Fruit fly (Drosophila melanogaster) whole organism, prepupa: Measurements from ENCODE around the gene CG13385.
A peak's percentile ranks its signal among the peaks of the same experiment; 100 is the strongest.

ENCODE experiments used
- CG31627 ChIP-seq: fragments of 200-800 bp; sonication (Bioruptor generic); optimal IDR thresholded peaks from 3 replicates; lab custom pipeline; 2016; ENCODE audit warnings: missing biosample characterization, missing genetic modification characterization
- Eip78C ChIP-seq: fragments of 200-800 bp; sonication (Bioruptor generic); peaks from one replicate; lab custom pipeline; 2016; ENCODE audit warnings: missing biosample characterization, missing genetic modification characterization
- Gug ChIP-seq: fragments of 200-800 bp; sonication (Bioruptor generic); IDR thresholded peaks from 2 replicates; pipeline ENCODE4 v1.3.6; 2022; ENCODE audit warnings: missing biosample characterization, missing genetic modification characterization
- Lpt ChIP-seq: fragments of 200-800 bp; sonication (Bioruptor generic); optimal IDR thresholded peaks from 3 replicates; lab custom pipeline; 2016; ENCODE audit warnings: missing biosample characterization, missing genetic modification characterization
- Sox15 ChIP-seq: fragments of 200-800 bp; sonication (Bioruptor generic); optimal IDR thresholded peaks from 3 replicates; lab custom pipeline; 2016; ENCODE audit warnings: missing biosample characterization, missing genetic modification characterization
- cyc ChIP-seq: fragments of 200-800 bp; sonication (Bioruptor generic); optimal IDR thresholded peaks from 3 replicates; lab custom pipeline; 2016; ENCODE audit warnings: missing biosample characterization, missing genetic modification characterization
- eg ChIP-seq: fragments of 200-800 bp; sonication (Bioruptor generic); IDR thresholded peaks from 3 replicates; pipeline ENCODE4 v1.3.6; 2022; ENCODE audit warnings: missing biosample characterization, missing genetic modification characterization

- TF ChIP-seq Gug (no peak), Sox15 (no peak), Eip78C (GFP tag; lab: Kevin White, UChicago) (peak; percentile 57), Lpt (GFP tag; lab: Kevin White, UChicago) (no peak), eg (GFP tag; lab: Robert Waterston, UW) (no peak), CG31627 (GFP tag; lab: Kevin White, UChicago) (no peak), cyc (no peak)
These were observed 29.7 kb downstream of the CG13385 start for dm6 chr2L:8425962-8426759.
